Worm (Caenorhabditis elegans) whole organism, L4 larva: ENCODE results near the gene F46H5.4.

Source experiments
- D1046.2 ChIP-seq: fragments of 200-800 bp; sonication (Bioruptor generic); IDR thresholded peaks from 2 replicates; pipeline ENCODE4 v1.3.6; 2022; ENCODE audit warnings: missing genetic modification characterization, missing compliant biosample characterization
- F44E2.7 ChIP-seq: fragments of 200-800 bp; sonication (Bioruptor generic); IDR thresholded peaks from 2 replicates; pipeline ENCODE4 v2.1.2; 2022; ENCODE audit warnings: missing genetic modification characterization, missing compliant biosample characterization
- T20F7.1 ChIP-seq: fragments of 200-800 bp; sonication (Bioruptor generic); optimal IDR thresholded peaks from 2 replicates; lab custom pipeline; 2018; ENCODE audit warnings: mild to moderate bottlenecking, missing genetic modification characterization, missing compliant biosample characterization
- T26A8.4 ChIP-seq: fragments of 200-800 bp; sonication (Bioruptor generic); IDR thresholded peaks from 2 replicates; pipeline ENCODE4 v1.3.6; 2022; ENCODE audit warnings: missing genetic modification characterization, missing compliant biosample characterization
- Y48G9A.11 ChIP-seq: fragments of 200-800 bp; sonication (Bioruptor generic); IDR thresholded peaks from 2 replicates; pipeline ENCODE4 v1.3.6; 2022; ENCODE audit warnings: missing genetic modification reagents, missing genetic modification characterization, missing compliant biosample characterization
- Y5F2A.4 ChIP-seq: fragments of 200-800 bp; sonication (Bioruptor generic); optimal IDR thresholded peaks from 2 replicates; lab custom pipeline; 2018; ENCODE audit warnings: mild to moderate bottlenecking, missing genetic modification characterization, missing compliant biosample characterization
- ZK337.2 ChIP-seq: fragments of 200-800 bp; sonication (Bioruptor generic); IDR thresholded peaks from 2 replicates; pipeline ENCODE4 v1.3.6; 2022; ENCODE audit warnings: missing genetic modification reagents, missing genetic modification characterization, missing compliant biosample characterization
- aly-2 ChIP-seq: sonication (generic microtip); optimal IDR thresholded peaks from 2 replicates; lab custom pipeline; 2018; ENCODE audit warnings: missing biosample characterization, missing genetic modification characterization
- ama-1 ChIP-seq: fragments of 150-350 bp; optimal IDR thresholded peaks from 2 replicates; lab custom pipeline; 2014; ENCODE audit warnings: inconsistent platforms, mixed read lengths
- arid-1 ChIP-seq: fragments of 200-800 bp; sonication (Bioruptor generic); conservative IDR thresholded peaks from 2 replicates; pipeline ENCODE4 v1.3.6; 2022; ENCODE audit warnings: missing genetic modification reagents, missing genetic modification characterization, missing compliant biosample characterization
- ceh-28 ChIP-seq: fragments of 150-350 bp; optimal IDR thresholded peaks from 2 replicates; lab custom pipeline; 2014; ENCODE audit warnings: missing biosample characterization, missing genetic modification reagents, missing genetic modification characterization
- ceh-82 ChIP-seq: sonication (generic microtip); optimal IDR thresholded peaks from 2 replicates; lab custom pipeline; 2017; ENCODE audit warnings: missing biosample characterization, missing genetic modification characterization
- ces-1 ChIP-seq: fragments of 150-350 bp; sonication (generic microtip); optimal IDR thresholded peaks from 4 replicates; lab custom pipeline; 2014; ENCODE audit warnings: missing biosample characterization, missing genetic modification reagents, missing genetic modification characterization
- duxl-1 ChIP-seq: sonication (generic microtip); optimal IDR thresholded peaks from 2 replicates; lab custom pipeline; 2016; ENCODE audit warnings: mild to moderate bottlenecking, missing genetic modification characterization, moderate library complexity, missing compliant biosample characterization; ENCODE audit not compliant: poor library complexity
- dve-1 ChIP-seq: sonication (generic microtip); optimal IDR thresholded peaks from 2 replicates; lab custom pipeline; 2017; ENCODE audit warnings: antibody characterized with exemption, mild to moderate bottlenecking, missing genetic modification characterization, missing compliant biosample characterization; ENCODE audit not compliant: insufficient read depth
- egl-43 ChIP-seq: fragments of 200-800 bp; sonication (Bioruptor generic); IDR thresholded peaks from 2 replicates; pipeline ENCODE4 v1.3.6; 2022; ENCODE audit warnings: missing genetic modification reagents, missing genetic modification characterization, missing compliant biosample characterization
- hlh-11 ChIP-seq: fragments of 200-800 bp; sonication (Bioruptor generic); optimal IDR thresholded peaks from 2 replicates; lab custom pipeline; 2018; ENCODE audit warnings: mild to moderate bottlenecking, missing genetic modification characterization, missing compliant biosample characterization
- hlh-30 ChIP-seq: sonication (generic microtip); optimal IDR thresholded peaks from 2 replicates; lab custom pipeline; 2017; ENCODE audit warnings: antibody characterized with exemption, mild to moderate bottlenecking, missing genetic modification characterization, missing compliant biosample characterization; ENCODE audit not compliant: insufficient read depth
- jun-1 ChIP-seq: fragments of 150-350 bp; optimal IDR thresholded peaks from 2 replicates; lab custom pipeline; 2014; ENCODE audit warnings: missing biosample characterization, missing genetic modification reagents, missing genetic modification characterization
- lin-39 ChIP-seq: fragments of 150-350 bp; optimal IDR thresholded peaks from 2 replicates; lab custom pipeline; 2014; ENCODE audit warnings: missing biosample characterization, missing genetic modification reagents, missing genetic modification characterization
- lsy-2 ChIP-seq, 2 experiments: fragments of 150-350 bp in 1 of 2; sonication (generic microtip) in 1 of 2; optimal IDR thresholded peaks; 2 replicates each; lab custom pipeline; 2014 to 2017; ENCODE audit warnings: missing biosample characterization in 2 of 2, missing genetic modification characterization in 2 of 2
- mes-2 ChIP-seq: sonication (generic microtip); optimal IDR thresholded peaks from 2 replicates; lab custom pipeline; 2016; ENCODE audit warnings: missing genotype, mild to moderate bottlenecking, missing genetic modification characterization, missing compliant biosample characterization; ENCODE audit not compliant: poor library complexity, severe bottlenecking
- mxl-3 ChIP-seq: fragments of 200-800 bp; sonication (Bioruptor generic); optimal IDR thresholded peaks from 2 replicates; lab custom pipeline; 2018; ENCODE audit warnings: mild to moderate bottlenecking, missing genetic modification characterization, missing compliant biosample characterization
- nhr-10 ChIP-seq: fragments of 150-350 bp; optimal IDR thresholded peaks from 2 replicates; lab custom pipeline; 2014; ENCODE audit warnings: missing biosample characterization, missing genetic modification characterization
- nhr-111 ChIP-seq: fragments of 200-800 bp; sonication (Bioruptor generic); optimal IDR thresholded peaks from 2 replicates; lab custom pipeline; 2018; ENCODE audit warnings: mild to moderate bottlenecking, missing genetic modification characterization, missing compliant biosample characterization
- nhr-237 ChIP-seq: sonication (generic microtip); optimal IDR thresholded peaks from 2 replicates; lab custom pipeline; 2017; ENCODE audit warnings: missing biosample characterization, missing genetic modification characterization
- nhr-25 ChIP-seq: sonication (generic microtip); optimal IDR thresholded peaks from 2 replicates; lab custom pipeline; 2017; ENCODE audit warnings: missing genetic modification characterization, mild to moderate bottlenecking, missing compliant biosample characterization, antibody characterized with exemption, moderate library complexity, borderline replicate concordance; ENCODE audit not compliant: insufficient read depth
- nhr-28 ChIP-seq: fragments of 150-350 bp; optimal IDR thresholded peaks from 2 replicates; lab custom pipeline; 2014; ENCODE audit warnings: missing biosample characterization, missing genetic modification characterization
- nhr-41 ChIP-seq: fragments of 200-800 bp; sonication (Bioruptor generic); IDR thresholded peaks from 2 replicates; pipeline ENCODE4 v1.3.6; 2022; ENCODE audit warnings: missing genetic modification reagents, missing genetic modification characterization, missing compliant biosample characterization
- nhr-48 ChIP-seq: sonication (generic microtip); optimal IDR thresholded peaks from 2 replicates; lab custom pipeline; 2016; ENCODE audit warnings: mild to moderate bottlenecking, missing genetic modification characterization, missing compliant biosample characterization
- nhr-76 ChIP-seq: fragments of 150-350 bp; optimal IDR thresholded peaks from 2 replicates; lab custom pipeline; 2014; ENCODE audit warnings: missing biosample characterization, missing genetic modification characterization
- nhr-77 ChIP-seq: fragments of 150-350 bp; optimal IDR thresholded peaks from 2 replicates; lab custom pipeline; 2014; ENCODE audit warnings: missing biosample characterization, missing genetic modification characterization
- pqm-1 ChIP-seq: sonication (generic microtip); optimal IDR thresholded peaks from 2 replicates; lab custom pipeline; 2017; ENCODE audit warnings: missing biosample characterization, missing genetic modification characterization
- rbr-2 ChIP-seq: sonication (generic microtip); optimal IDR thresholded peaks from 2 replicates; lab custom pipeline; 2016; ENCODE audit warnings: missing genotype, missing genetic modification characterization, missing compliant biosample characterization
- skn-1 ChIP-seq: fragments of 150-350 bp; optimal IDR thresholded peaks from 2 replicates; lab custom pipeline; 2014; ENCODE audit warnings: missing biosample characterization, missing genetic modification characterization
- snpc-4 ChIP-seq: fragments of 150-350 bp; optimal IDR thresholded peaks from 2 replicates; lab custom pipeline; 2014; ENCODE audit warnings: missing biosample characterization, missing genetic modification characterization
- tag-97 ChIP-seq: fragments of 200-800 bp; sonication (Bioruptor generic); IDR thresholded peaks from 2 replicates; pipeline ENCODE4 v1.3.6; 2022; ENCODE audit warnings: missing genetic modification characterization, missing compliant biosample characterization
- unc-39 ChIP-seq: sonication (generic microtip); optimal IDR thresholded peaks from 2 replicates; lab custom pipeline; 2017; ENCODE audit warnings: missing biosample characterization, missing genetic modification characterization
- unc-62 ChIP-seq, 3 experiments: fragments of 150-350 bp in 1 of 3; sonication (generic microtip); optimal IDR thresholded peaks in 2 of 3; peaks in 1 of 3; 1 replicate in 1 of 3; 2 replicates in 2 of 3; lab custom pipeline; 2014 to 2017; ENCODE audit warnings: missing biosample characterization in 3 of 3, missing genetic modification characterization in 3 of 3, missing genetic modification reagents in 3 of 3, missing genotype in 1 of 3
- zag-1 ChIP-seq: fragments of 150-350 bp; optimal IDR thresholded peaks from 2 replicates; lab custom pipeline; 2014; ENCODE audit warnings: missing biosample characterization, missing genetic modification characterization
- zip-11 ChIP-seq: fragments of 200-800 bp; sonication (Bioruptor generic); IDR thresholded peaks from 2 replicates; pipeline ENCODE4 v1.3.6; 2022; ENCODE audit warnings: missing genetic modification characterization, missing compliant biosample characterization
- ztf-11 ChIP-seq: fragments of 150-350 bp; optimal IDR thresholded peaks from 2 replicates; lab custom pipeline; 2014; ENCODE audit warnings: missing biosample characterization, missing genetic modification characterization
- ztf-7 ChIP-seq: fragments of 150-350 bp; optimal IDR thresholded peaks from 2 replicates; lab custom pipeline; 2014; ENCODE audit warnings: missing biosample characterization, missing genetic modification characterization

The F46H5.4 gene

ce11 chrX:7234723-7235203 is 19.6 kb downstream of the F46H5.4 start (continued):
- peak; percentile 37 for TF ChIP-seq hlh-30 (tag; lab: Kevin White, UChicago)
- TF ChIP-seq ztf-7 (tag; lab: Kevin White, UChicago) = peak; percentile 12
- TF ChIP-seq unc-39 (tag; lab: Kevin White, UChicago) = no peak
- TF ChIP-seq Y5F2A.4 (GFP tag; lab: Kevin White, UChicago) = no peak
- no peak for TF ChIP-seq ceh-28 (tag; lab: Kevin White, UChicago)
- TF ChIP-seq ceh-82 = no peak
- no peak for TF ChIP-seq nhr-237 (tag; lab: Kevin White, UChicago)
- TF ChIP-seq nhr-111 (GFP tag; lab: Kevin White, UChicago) = no peak
- TF ChIP-seq ztf-11 (tag; lab: Kevin White, UChicago) = no peak
- no peak for TF ChIP-seq nhr-76
- peak; percentile 34 for TF ChIP-seq ces-1 (GFP tag; lab: Kevin White, UChicago)
- peak; percentile 12 for TF ChIP-seq dve-1 (tag; lab: Kevin White, UChicago)
- TF ChIP-seq nhr-48 (tag; lab: Kevin White, UChicago) = no peak
- no peak for TF ChIP-seq aly-2
- no peak for TF ChIP-seq lin-39
- peak; percentile 68 for TF ChIP-seq rbr-2 (tag; lab: Kevin White, UChicago)
- TF ChIP-seq T26A8.4 (GFP tag; lab: Robert Waterston, UW) = no peak
- TF ChIP-seq D1046.2 = no peak
- TF ChIP-seq duxl-1 (tag; lab: Kevin White, UChicago) = no peak
- no peak for TF ChIP-seq ama-1 (lab: Kevin White, UChicago)
- peak; percentile 7 for TF ChIP-seq mes-2
- no peak for TF ChIP-seq nhr-41 (GFP tag; lab: Robert Waterston, UW)

- TF ChIP-seq nhr-25 (tag; lab: Kevin White, UChicago) (no peak), unc-62 (GFP tag; optimal IDR thresholded peaks at IDR 0.05 in 1 of 2; lab: Kevin White, UChicago) (peak in 1 of 2 experiments; percentile 92), unc-62 (tag; optimal IDR thresholded peaks at IDR 0.05; lab: Kevin White, UChicago) (no peak)
These were observed 20.3 kb downstream of the F46H5.4 start for ce11 chrX:7234074-7234453.

- TF ChIP-seq aly-2 (no peak), skn-1 (tag; lab: Kevin White, UChicago) (no peak), hlh-11 (tag; lab: Kevin White, UChicago) (peak; percentile 38), zip-11 (GFP tag; lab: Robert Waterston, UW) (no peak), unc-62 (GFP tag; optimal IDR thresholded peaks at IDR 0.05 in 1 of 2; lab: Kevin White, UChicago) (peak in 1 of 2 experiments; percentile 92), unc-62 (tag; optimal IDR thresholded peaks at IDR 0.05; lab: Kevin White, UChicago) (no peak), mes-2 (peak; percentile 5), duxl-1 (tag; lab: Kevin White, UChicago) (no peak), F44E2.7 (no peak), dve-1 (tag; lab: Kevin White, UChicago) (peak; percentile 29), nhr-237 (tag; lab: Kevin White, UChicago) (no peak), mxl-3 (no peak), lsy-2 (tag; optimal IDR thresholded peaks at IDR 0.05; lab: Kevin White, UChicago) (peak in 1 of 2 experiments; percentile 8), jun-1 (tag; lab: Kevin White, UChicago) (no peak), arid-1 (GFP tag; lab: Robert Waterston, UW) (no peak), unc-39 (tag; lab: Kevin White, UChicago) (no peak), nhr-10 (peak; percentile 15), Y48G9A.11 (GFP tag; lab: Robert Waterston, UW) (no peak), ZK337.2 (GFP tag; lab: Robert Waterston, UW) (no peak), snpc-4 (tag; lab: Kevin White, UChicago) (no peak), ceh-28 (tag; lab: Kevin White, UChicago) (no peak), T20F7.1 (GFP tag; lab: Kevin White, UChicago) (no peak), nhr-28 (peak; percentile 60), egl-43 (no peak), pqm-1 (tag; lab: Kevin White, UChicago) (peak; percentile 54), nhr-77 (tag; lab: Kevin White, UChicago) (no peak), tag-97 (no peak), hlh-30 (tag; lab: Kevin White, UChicago) (peak; percentile 38), zag-1 (no peak)
These were observed 21.0 kb downstream of the F46H5.4 start for ce11 chrX:7233127-7234073.
